Fruit fly (Drosophila melanogaster): ENCODE results near the gene ringer.

Gene ringer

dm6 chr3L:16381184-16381797 is 22.1 kb upstream of the ringer start, which contains the start of gene Agpat4 (continued):
- no peak for TF ChIP-seq Dip3 (GFP tag; optimal IDR thresholded peaks at IDR 0.05)
- no peak for TF ChIP-seq tin (GFP tag; optimal IDR thresholded peaks at IDR 0.05)
- no peak for TF ChIP-seq Meics (GFP tag; optimal IDR thresholded peaks at IDR 0.05)
- peak; percentile 55; the same call in 1 of the 3 replicates for TF ChIP-seq HLH4C (GFP tag; IDR thresholded peaks at IDR 0.05; ENCODE audit: partially characterized antibody)
- no peak for TF ChIP-seq CG6689 (GFP tag; IDR thresholded peaks at IDR 0.05)
- TF ChIP-seq C15 (GFP tag; IDR thresholded peaks at IDR 0.05), result no peak
- no peak for TF ChIP-seq CG12155 (GFP tag; optimal IDR thresholded peaks at IDR 0.05)
- TF ChIP-seq nau (GFP tag; optimal IDR thresholded peaks at IDR 0.05), result no peak
- no peak for TF ChIP-seq her (GFP tag; optimal IDR thresholded peaks at IDR 0.05)
- no peak for TF ChIP-seq CG4328 (GFP tag; optimal IDR thresholded peaks at IDR 0.05)
- no peak for TF ChIP-seq vnd (GFP tag; IDR thresholded peaks at IDR 0.05; ENCODE audit: partially characterized antibody)
- 0 out of 3 replicates have a peak, but pooled peaks have one; percentile 3 for TF ChIP-seq ci (GFP tag; IDR thresholded peaks at IDR 0.05)
- TF ChIP-seq Xbp1 (GFP tag; optimal IDR thresholded peaks at IDR 0.05), result no peak
- no peak for TF ChIP-seq CG11504 (tag; optimal IDR thresholded peaks at IDR 0.05)
- no peak for TF ChIP-seq Bteb2 (GFP tag; optimal IDR thresholded peaks at IDR 0.05)
- no peak for TF ChIP-seq YL-1 (GFP tag; optimal IDR thresholded peaks at IDR 0.05)
- TF ChIP-seq CrebB (tag; optimal IDR thresholded peaks at IDR 0.05), result no peak
- TF ChIP-seq CG8478 (optimal IDR thresholded peaks at IDR 0.05), result peak; percentile 91
- TF ChIP-seq bcd (GFP tag; optimal IDR thresholded peaks at IDR 0.05), result peak; percentile 7
- TF ChIP-seq MESR4 (GFP tag; optimal IDR thresholded peaks at IDR 0.05), result no peak
- TF ChIP-seq Eip74EF (GFP tag; optimal IDR thresholded peaks at IDR 0.05), result peak in 1 of 2 experiments; percentile 81
- TF ChIP-seq CG13296 (GFP tag; optimal IDR thresholded peaks at IDR 0.05), result no peak
- peak; percentile 99 for TF ChIP-seq CG4360 (GFP tag; IDR thresholded peaks at IDR 0.05)
- no peak for TF ChIP-seq Awh (GFP tag; IDR thresholded peaks at IDR 0.05)
- TF ChIP-seq zfh2 (GFP tag; optimal IDR thresholded peaks at IDR 0.05), result no peak
- TF ChIP-seq insv (GFP tag; optimal IDR thresholded peaks at IDR 0.05), result peak in 1 of 2 experiments; percentile 64
- TF ChIP-seq Hr39 (optimal IDR thresholded peaks at IDR 0.05), result no peak
- no peak for TF ChIP-seq Kr (GFP tag; optimal IDR thresholded peaks at IDR 0.05)
- TF ChIP-seq sob (GFP tag; IDR thresholded peaks at IDR 0.05), result peak; percentile 4; the same call in 1 of the 2 replicates
- TF ChIP-seq Drgx (GFP tag; IDR thresholded peaks at IDR 0.05), result no peak
- no peak for TF ChIP-seq ash1 (GFP tag; optimal IDR thresholded peaks at IDR 0.05)
- TF ChIP-seq CG10321 (GFP tag; IDR thresholded peaks at IDR 0.05), result no peak
- no peak for TF ChIP-seq tna (GFP tag; IDR thresholded peaks at IDR 0.05; ENCODE audit: partially characterized antibody)
- no peak for TF ChIP-seq CG16863 (GFP tag; optimal IDR thresholded peaks at IDR 0.05)
- TF ChIP-seq lilli (GFP tag; optimal IDR thresholded peaks at IDR 0.05), result no peak
- no peak for TF ChIP-seq aop (GFP tag; IDR thresholded peaks at IDR 0.05)
- no peak for TF ChIP-seq grau (tag; optimal IDR thresholded peaks at IDR 0.05)
- no peak for TF ChIP-seq danr (GFP tag; IDR thresholded peaks at IDR 0.05)
- TF ChIP-seq ase (GFP tag; IDR thresholded peaks at IDR 0.05), result no peak
- no peak for TF ChIP-seq CG7786 (GFP tag; optimal IDR thresholded peaks at IDR 0.05)
- no peak for TF ChIP-seq yki (optimal IDR thresholded peaks at IDR 0.05)
- TF ChIP-seq Hand (GFP tag; optimal IDR thresholded peaks at IDR 0.05), result no peak
- no peak; the same call in 1 of the 2 replicates for TF ChIP-seq ato (GFP tag; IDR thresholded peaks at IDR 0.05; ENCODE audit: partially characterized antibody)
- no peak for TF ChIP-seq slp2 (GFP tag; optimal IDR thresholded peaks at IDR 0.05)
- TF ChIP-seq CG10654 (GFP tag; optimal IDR thresholded peaks at IDR 0.05), result no peak
- no peak for TF ChIP-seq so (GFP tag; IDR thresholded peaks at IDR 0.05)
- TF ChIP-seq CG33213 (GFP tag; optimal IDR thresholded peaks at IDR 0.05), result peak; percentile 10
- TF ChIP-seq CG1603 (tag; optimal IDR thresholded peaks at IDR 0.05), result peak; percentile 37
- no peak for TF ChIP-seq PHDP (tag; optimal IDR thresholded peaks at IDR 0.05)
- TF ChIP-seq amos (GFP tag; IDR thresholded peaks at IDR 0.05; ENCODE audit: partially characterized antibody), result peak; percentile 44; the same call in 1 of the 2 replicates
- peak; percentile 30 for TF ChIP-seq CG3163 (GFP tag; optimal IDR thresholded peaks at IDR 0.05)
- peak; percentile 42 for TF ChIP-seq ftz-f1 (GFP tag; optimal IDR thresholded peaks at IDR 0.05)

All from whole organism, embryonic.